Fruit fly (Drosophila melanogaster) whole organism, embryonic: Measurements from ENCODE around the gene CheB38c.
A peak's percentile ranks its signal among the peaks of the same experiment; 100 is the strongest.

Source experiments
- Blimp-1 ChIP-seq: fragments of 200-800 bp; sonication (Bioruptor generic); optimal IDR thresholded peaks from 3 replicates; lab custom pipeline; 2018; ENCODE audit warnings: missing biosample characterization, missing genetic modification characterization, mild to moderate bottlenecking, moderate library complexity, missing genetic modification reagents
- CG11456 ChIP-seq: fragments of 200-800 bp; sonication (Bioruptor generic); IDR thresholded peaks from 3 replicates; pipeline ENCODE4 v1.3.6; 2022; ENCODE audit warnings: missing biosample characterization, missing genetic modification characterization
- CG12769 ChIP-seq: fragments of 200-800 bp; sonication (Bioruptor generic); optimal IDR thresholded peaks from 2 replicates; lab custom pipeline; 2019; ENCODE audit warnings: missing biosample characterization, mild to moderate bottlenecking, missing genetic modification characterization, moderate library complexity
- CG13624 ChIP-seq: fragments of 200-800 bp; sonication (Bioruptor generic); optimal IDR thresholded peaks from 2 replicates; lab custom pipeline; 2016; ENCODE audit warnings: missing biosample characterization, missing genetic modification characterization
- CG13894 ChIP-seq: fragments of 200-800 bp; sonication (Bioruptor generic); optimal IDR thresholded peaks from 3 replicates; lab custom pipeline; 2018; ENCODE audit warnings: missing biosample characterization, mild to moderate bottlenecking, missing genetic modification characterization, moderate library complexity
- CG16813 ChIP-seq: fragments of 200-800 bp; sonication (Bioruptor generic); IDR thresholded peaks from 3 replicates; pipeline ENCODE4 v1.3.6; 2022; ENCODE audit warnings: missing biosample characterization, missing genetic modification characterization; ENCODE audit not compliant: partially characterized antibody
- CG18599 ChIP-seq: fragments of 200-800 bp; sonication (Bioruptor generic); optimal IDR thresholded peaks from 3 replicates; lab custom pipeline; 2017; ENCODE audit warnings: missing biosample characterization, missing genetic modification characterization, mild to moderate bottlenecking, moderate library complexity, missing genetic modification reagents
- CG18764 ChIP-seq: fragments of 200-800 bp; sonication (Bioruptor generic); optimal IDR thresholded peaks from 3 replicates; lab custom pipeline; 2016; ENCODE audit warnings: missing biosample characterization, missing genetic modification characterization
- CG2889 ChIP-seq: fragments of 200-800 bp; sonication (Bioruptor generic); IDR thresholded peaks from 3 replicates; pipeline ENCODE4 v1.3.6; 2022; ENCODE audit warnings: missing biosample characterization, missing genetic modification characterization
- CG3163 ChIP-seq: fragments of 200-800 bp; sonication (Bioruptor generic); optimal IDR thresholded peaks from 3 replicates; lab custom pipeline; 2016; ENCODE audit warnings: missing biosample characterization, missing genetic modification characterization
- CG32532 ChIP-seq: fragments of 200-800 bp; sonication (Bioruptor generic); IDR thresholded peaks from 2 replicates; pipeline ENCODE4 v1.3.6; 2022; ENCODE audit warnings: missing biosample characterization, missing genetic modification characterization
- CG3281 ChIP-seq: fragments of 200-800 bp; sonication (Bioruptor generic); optimal IDR thresholded peaks from 3 replicates; lab custom pipeline; 2017; ENCODE audit warnings: missing biosample characterization, mild to moderate bottlenecking, missing genetic modification characterization
- CG34422 ChIP-seq: fragments of 200-800 bp; sonication (Bioruptor generic); IDR thresholded peaks from 3 replicates; pipeline ENCODE4 v1.3.6; 2022; ENCODE audit warnings: missing biosample characterization, missing genetic modification characterization
- CG4404 ChIP-seq: fragments of 200-800 bp; sonication (Bioruptor generic); IDR thresholded peaks from 2 replicates; pipeline ENCODE4 v1.3.6; 2022; ENCODE audit warnings: missing biosample characterization, missing genetic modification characterization
- CG6854 ChIP-seq: fragments of 200-800 bp; sonication (Bioruptor generic); optimal IDR thresholded peaks from 3 replicates; lab custom pipeline; 2017; ENCODE audit warnings: missing biosample characterization, mild to moderate bottlenecking, missing genetic modification characterization
- CG8290 ChIP-seq, 3 experiments: fragments of 200-800 bp; sonication (Bioruptor generic); optimal IDR thresholded peaks; 2 replicates each; lab custom pipeline; 2016 to 2019; ENCODE audit warnings: missing biosample characterization in 3 of 3, missing genetic modification characterization in 3 of 3, mild to moderate bottlenecking in 2 of 3, moderate library complexity in 1 of 3
- Dbx ChIP-seq: fragments of 200-800 bp; sonication (Bioruptor generic); IDR thresholded peaks from 3 replicates; pipeline ENCODE4 v1.3.6; 2022; ENCODE audit warnings: missing biosample characterization, missing genetic modification characterization
- Dp ChIP-seq: fragments of 200-800 bp; sonication (Bioruptor generic); optimal IDR thresholded peaks from 2 replicates; lab custom pipeline; 2018; ENCODE audit warnings: missing biosample characterization, mild to moderate bottlenecking, missing genetic modification characterization, moderate library complexity
- E2f2 ChIP-seq: fragments of 200-800 bp; sonication (Bioruptor generic); IDR thresholded peaks from 2 replicates; pipeline ENCODE4 v1.3.6; 2022; ENCODE audit warnings: missing biosample characterization, missing genetic modification characterization
- Ets97D ChIP-seq: fragments of 200-800 bp; sonication (Bioruptor generic); optimal IDR thresholded peaks from 3 replicates; lab custom pipeline; 2016; ENCODE audit warnings: missing biosample characterization, missing genetic modification characterization
- HmgZ ChIP-seq: fragments of 200-800 bp; sonication (Bioruptor generic); optimal IDR thresholded peaks from 2 replicates; lab custom pipeline; 2018; ENCODE audit warnings: missing biosample characterization, mild to moderate bottlenecking, missing genetic modification characterization
- Hmr ChIP-seq: fragments of 200-800 bp; sonication (Bioruptor generic); optimal IDR thresholded peaks from 3 replicates; lab custom pipeline; 2017; ENCODE audit warnings: mild to moderate bottlenecking, missing biosample characterization, missing genetic modification reagents, missing genetic modification characterization
- Hr39 ChIP-seq: fragments of >200 bp; optimal IDR thresholded peaks from 2 replicates; lab custom pipeline; 2017
- Med ChIP-seq: fragments of 200-800 bp; sonication (Bioruptor generic); peaks from one replicate; lab custom pipeline; 2016; ENCODE audit warnings: missing biosample characterization, missing genetic modification characterization, mild to moderate bottlenecking, inconsistent platforms, moderate library complexity
- Meics ChIP-seq: fragments of 200-800 bp; sonication (Bioruptor generic); optimal IDR thresholded peaks from 2 replicates; lab custom pipeline; 2017; ENCODE audit warnings: missing biosample characterization, mild to moderate bottlenecking, missing genetic modification characterization
- NC2β ChIP-seq: fragments of 200-800 bp; sonication (Bioruptor generic); optimal IDR thresholded peaks from 2 replicates; lab custom pipeline; 2016; ENCODE audit warnings: missing biosample characterization, missing genetic modification characterization
- NFAT ChIP-seq: fragments of 200-800 bp; sonication (Bioruptor generic); IDR thresholded peaks from 2 replicates; pipeline ENCODE4 v1.3.6; 2022; ENCODE audit warnings: missing biosample characterization, missing genetic modification characterization
- NfI ChIP-seq: fragments of 200-800 bp; sonication (Bioruptor generic); optimal IDR thresholded peaks from 3 replicates; lab custom pipeline; 2018; ENCODE audit warnings: missing biosample characterization, mild to moderate bottlenecking, missing genetic modification characterization, moderate library complexity
- Ptx1 ChIP-seq: fragments of 200-800 bp; sonication (Bioruptor generic); IDR thresholded peaks from 2 replicates; pipeline ENCODE4 v1.3.6; 2022; ENCODE audit warnings: missing biosample characterization, missing genetic modification characterization
- Ravus ChIP-seq: fragments of 200-800 bp; sonication (Bioruptor generic); IDR thresholded peaks from 2 replicates; pipeline ENCODE4 v1.3.6; 2022; ENCODE audit warnings: missing biosample characterization, missing genetic modification characterization
- ash1 ChIP-seq: fragments of 200-800 bp; sonication (Bioruptor generic); optimal IDR thresholded peaks from 2 replicates; lab custom pipeline; 2018; ENCODE audit warnings: missing biosample characterization, mild to moderate bottlenecking, missing genetic modification characterization
- br ChIP-seq: fragments of >200 bp; optimal IDR thresholded peaks from 2 replicates; lab custom pipeline; 2017
- dan ChIP-seq: fragments of 200-800 bp; sonication (Bioruptor generic); IDR thresholded peaks from 2 replicates; pipeline ENCODE4 v1.3.6; 2022; ENCODE audit warnings: missing biosample characterization, missing genetic modification characterization
- dysf ChIP-seq: fragments of 200-800 bp; sonication (Bioruptor generic); IDR thresholded peaks from 3 replicates; pipeline ENCODE4 v1.3.6; 2022; ENCODE audit warnings: missing biosample characterization, missing genetic modification characterization
- emc ChIP-seq: fragments of 200-800 bp; sonication (Bioruptor generic); optimal IDR thresholded peaks from 2 replicates; lab custom pipeline; 2016; ENCODE audit warnings: missing biosample characterization, missing genetic modification characterization
- fd102C ChIP-seq: fragments of 200-800 bp; sonication (Bioruptor generic); optimal IDR thresholded peaks from 2 replicates; lab custom pipeline; 2018; ENCODE audit warnings: missing biosample characterization, mild to moderate bottlenecking, missing genetic modification characterization, moderate library complexity
- h ChIP-seq: fragments of >200 bp; optimal IDR thresholded peaks from 2 replicates; lab custom pipeline; 2017
- kah ChIP-seq: fragments of 200-800 bp; sonication (Bioruptor generic); optimal IDR thresholded peaks from 2 replicates; lab custom pipeline; 2018; ENCODE audit warnings: missing biosample characterization, mild to moderate bottlenecking, missing genetic modification characterization
- knrl ChIP-seq: fragments of 200-800 bp; sonication (Bioruptor generic); IDR thresholded peaks from 3 replicates; pipeline ENCODE4 v1.3.6; 2022; ENCODE audit warnings: missing biosample characterization, missing genetic modification characterization; ENCODE audit not compliant: partially characterized antibody
- lab ChIP-seq: fragments of 200-800 bp; sonication (Bioruptor generic); optimal IDR thresholded peaks from 3 replicates; lab custom pipeline; 2017; ENCODE audit warnings: missing biosample characterization, missing genetic modification characterization, mild to moderate bottlenecking, moderate library complexity, missing genetic modification reagents
- lilli ChIP-seq: fragments of 200-800 bp; sonication (Bioruptor generic); optimal IDR thresholded peaks from 3 replicates; lab custom pipeline; 2016; ENCODE audit warnings: missing biosample characterization, missing genetic modification characterization
- p53 ChIP-seq: fragments of 200-800 bp; sonication (Bioruptor generic); optimal IDR thresholded peaks from 2 replicates; lab custom pipeline; 2016; ENCODE audit warnings: missing biosample characterization, missing genetic modification characterization
- peb ChIP-seq: fragments of 200-800 bp; sonication (Bioruptor generic); IDR thresholded peaks from 2 replicates; pipeline ENCODE4 v1.3.6; 2022; ENCODE audit warnings: missing biosample characterization, missing genetic modification characterization
- sens ChIP-seq: fragments of 200-800 bp; sonication (Bioruptor generic); peaks from one replicate; lab custom pipeline; 2016; ENCODE audit warnings: missing biosample characterization, missing genetic modification characterization
- seq ChIP-seq: fragments of 200-800 bp; sonication (Bioruptor generic); IDR thresholded peaks from 2 replicates; pipeline ENCODE4 v1.3.6; 2022; ENCODE audit warnings: missing biosample characterization, missing genetic modification characterization
- so ChIP-seq: fragments of 200-800 bp; sonication (Bioruptor generic); IDR thresholded peaks from 3 replicates; pipeline ENCODE4 v1.3.6; 2022; ENCODE audit warnings: missing biosample characterization, missing genetic modification characterization
- sqz ChIP-seq: fragments of 200-800 bp; sonication (Bioruptor generic); optimal IDR thresholded peaks from 3 replicates; lab custom pipeline; 2018; ENCODE audit warnings: missing biosample characterization, mild to moderate bottlenecking, missing genetic modification characterization
- sug ChIP-seq: fragments of 200-800 bp; optimal IDR thresholded peaks from 2 replicates; lab custom pipeline; 2019; ENCODE audit warnings: missing biosample characterization, mild to moderate bottlenecking, missing genetic modification characterization, moderate library complexity
- tx ChIP-seq: fragments of 200-800 bp; sonication (Bioruptor generic); optimal IDR thresholded peaks from 2 replicates; lab custom pipeline; 2016; ENCODE audit warnings: missing biosample characterization, missing genetic modification characterization
- vnd ChIP-seq: fragments of 200-800 bp; sonication (Bioruptor generic); IDR thresholded peaks from 3 replicates; pipeline ENCODE4 v1.3.6; 2022; ENCODE audit warnings: missing biosample characterization, missing genetic modification characterization; ENCODE audit not compliant: partially characterized antibody
- wdn ChIP-seq: fragments of 200-800 bp; sonication (Bioruptor generic); IDR thresholded peaks from 2 replicates; pipeline ENCODE4 v1.3.6; 2022; ENCODE audit warnings: missing biosample characterization, missing genetic modification characterization

Gene CheB38c

dm6 chr2L:20801801-20802200 is 18.9 kb downstream of the CheB38c start (continued):
- TF ChIP-seq wdn (GFP tag; lab: Robert Waterston, UW) (0 out of 2 replicates have a peak, but pooled peaks have one; percentile 26), CG18764 (no peak), CG3163 (GFP tag; lab: Kevin White, UChicago) (no peak), ash1 (GFP tag; lab: Kevin White, UChicago) (no peak), Ptx1 (peak; percentile 7; the same call in 1 of the 2 replicates), so (GFP tag; lab: Robert Waterston, UW) (0 out of 3 replicates have a peak, but pooled peaks have one; percentile 22), CG16813 (GFP tag; lab: Robert Waterston, UW) (no peak), NfI (GFP tag; lab: Kevin White, UChicago) (no peak), CG18599 (GFP tag; lab: Kevin White, UChicago) (no peak), Hr39 (no peak), Meics (GFP tag; lab: Kevin White, UChicago) (no peak), Blimp-1 (GFP tag; lab: Kevin White, UChicago) (no peak), dysf (GFP tag; lab: Robert Waterston, UW) (no peak), Ets97D (no peak), CG13624 (GFP tag; lab: Kevin White, UChicago) (no peak), HmgZ (tag; lab: Kevin White, UChicago) (peak; percentile 1), Dbx (GFP tag; lab: Robert Waterston, UW) (no peak), NFAT (GFP tag; lab: Robert Waterston, UW) (peak; percentile 47; the same call in 1 of the 2 replicates), p53 (GFP tag; lab: Kevin White, UChicago) (no peak), lilli (GFP tag; lab: Kevin White, UChicago) (no peak), tx (GFP tag; lab: Kevin White, UChicago) (no peak), NC2β (GFP tag; lab: Kevin White, UChicago) (no peak), CG34422 (GFP tag; lab: Robert Waterston, UW) (no peak), CG8290 (GFP tag; optimal IDR thresholded peaks at IDR 0.05; lab: Kevin White, UChicago) (no peak), CG8290 (tag; optimal IDR thresholded peaks at IDR 0.05; lab: Kevin White, UChicago) (peak in 1 of 2 experiments; percentile 34), CG4404 (GFP tag; lab: Robert Waterston, UW) (no peak), Hmr (GFP tag; lab: Kevin White, UChicago) (peak; percentile 10), kah (GFP tag; lab: Kevin White, UChicago) (no peak), sug (tag; lab: Kevin White, UChicago) (peak; percentile 68), h (no peak), seq (no peak), CG3281 (no peak), CG2889 (GFP tag; lab: Robert Waterston, UW) (no peak), CG12769 (tag; lab: Kevin White, UChicago) (peak; percentile 16), CG6854 (no peak), dan (no peak), peb (no peak), CG13894 (tag; lab: Kevin White, UChicago) (peak; percentile 7), E2f2 (no peak), CG11456 (peak; percentile 46; the same call in 2 of the 3 replicates), Med (GFP tag; lab: Kevin White, UChicago) (peak; percentile 53), knrl (GFP tag; lab: Robert Waterston, UW) (no peak), vnd (GFP tag; lab: Robert Waterston, UW) (no peak), sens (GFP tag; lab: Kevin White, UChicago) (peak; percentile 36), Ravus (GFP tag; lab: Robert Waterston, UW) (no peak), CG32532 (GFP tag; lab: Robert Waterston, UW) (0 out of 2 replicates have a peak, but pooled peaks have one; percentile 5), sqz (GFP tag; lab: Kevin White, UChicago) (no peak), fd102C (GFP tag; lab: Kevin White, UChicago) (no peak), lab (GFP tag; lab: Kevin White, UChicago) (peak; percentile 30), emc (GFP tag; lab: Kevin White, UChicago) (no peak), br (no peak), Dp (GFP tag; lab: Kevin White, UChicago) (no peak)
